Worm (Caenorhabditis elegans): Measurements from ENCODE around the gene phat-6.

DNA sequence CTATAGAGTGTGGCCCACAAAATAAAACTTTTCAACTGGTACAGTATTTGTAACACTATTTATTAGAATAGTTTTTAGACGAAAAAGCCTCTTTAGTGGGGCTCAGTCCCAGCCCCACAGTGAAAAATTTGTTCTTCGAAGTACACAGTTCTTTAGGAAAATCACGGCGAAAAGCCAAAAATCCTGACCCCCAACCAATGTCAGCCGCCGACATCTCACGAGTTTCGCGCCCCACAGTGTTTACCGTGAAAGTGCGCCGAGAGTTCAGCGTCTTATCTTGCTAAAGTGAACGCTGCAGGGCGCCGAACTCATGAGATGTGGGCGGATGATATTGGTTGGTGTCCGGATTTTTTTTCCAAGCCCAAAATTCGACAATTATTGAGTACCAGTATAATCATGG, 23.2 kb downstream of the phat-6 start:
- TF ChIP-seq mab-9 (GFP tag; IDR thresholded peaks at IDR 0.05), result no peak
- no peak for TF ChIP-seq elt-3 (tag; optimal IDR thresholded peaks at IDR 0.05)
- TF ChIP-seq pag-3 (tag; optimal IDR thresholded peaks at IDR 0.05; ENCODE audit: borderline replicate concordance, insufficient read depth), result no peak
- TF ChIP-seq ces-1 (GFP tag; optimal IDR thresholded peaks at IDR 0.05), result no peak
- no peak for TF ChIP-seq mdl-1 (tag; optimal IDR thresholded peaks at IDR 0.05)
- TF ChIP-seq nhr-11 (tag; optimal IDR thresholded peaks at IDR 0.05), result no peak
- TF ChIP-seq dsc-1 (tag; optimal IDR thresholded peaks at IDR 0.05), result no peak
- TF ChIP-seq aha-1 (tag; optimal IDR thresholded peaks at IDR 0.05), result no peak
- no peak for TF ChIP-seq ztf-4 (tag; optimal IDR thresholded peaks at IDR 0.05)
- peak; percentile 87 for TF ChIP-seq snpc-4 (tag; optimal IDR thresholded peaks at IDR 0.05)
